Fruit fly (Drosophila melanogaster) whole organism, prepupa: Measurements from ENCODE around the gene CG34425.

ENCODE experiments used
- CG10631 ChIP-seq: fragments of 200-800 bp; sonication (Bioruptor generic); optimal IDR thresholded peaks from 2 replicates; lab custom pipeline; 2016; ENCODE audit warnings: missing biosample characterization, missing genetic modification characterization
- Hr39 ChIP-seq: fragments of 200-800 bp; sonication (Bioruptor generic); optimal IDR thresholded peaks from 2 replicates; lab custom pipeline; 2016; ENCODE audit warnings: missing biosample characterization, missing genetic modification characterization
- Hr4 ChIP-seq: fragments of 200-800 bp; sonication (Bioruptor generic); optimal IDR thresholded peaks from 3 replicates; lab custom pipeline; 2016; ENCODE audit warnings: missing biosample characterization, missing genetic modification characterization
- OdsH ChIP-seq: fragments of 200-800 bp; sonication (Bioruptor generic); optimal IDR thresholded peaks from 3 replicates; lab custom pipeline; 2016; ENCODE audit warnings: missing biosample characterization, missing genetic modification characterization
- pdm3 ChIP-seq: fragments of 200-800 bp; sonication (Bioruptor generic); optimal IDR thresholded peaks from 3 replicates; lab custom pipeline; 2016; ENCODE audit warnings: missing biosample characterization, missing genetic modification characterization
- spab ChIP-seq: fragments of 200-800 bp; sonication (Bioruptor generic); optimal IDR thresholded peaks from 2 replicates; lab custom pipeline; 2017; ENCODE audit warnings: missing biosample characterization, mild to moderate bottlenecking, missing genetic modification characterization, missing genetic modification reagents
- topi ChIP-seq: fragments of 200-800 bp; sonication (Bioruptor generic); optimal IDR thresholded peaks from 3 replicates; lab custom pipeline; 2016; ENCODE audit warnings: missing biosample characterization, missing genetic modification characterization

DNA sequence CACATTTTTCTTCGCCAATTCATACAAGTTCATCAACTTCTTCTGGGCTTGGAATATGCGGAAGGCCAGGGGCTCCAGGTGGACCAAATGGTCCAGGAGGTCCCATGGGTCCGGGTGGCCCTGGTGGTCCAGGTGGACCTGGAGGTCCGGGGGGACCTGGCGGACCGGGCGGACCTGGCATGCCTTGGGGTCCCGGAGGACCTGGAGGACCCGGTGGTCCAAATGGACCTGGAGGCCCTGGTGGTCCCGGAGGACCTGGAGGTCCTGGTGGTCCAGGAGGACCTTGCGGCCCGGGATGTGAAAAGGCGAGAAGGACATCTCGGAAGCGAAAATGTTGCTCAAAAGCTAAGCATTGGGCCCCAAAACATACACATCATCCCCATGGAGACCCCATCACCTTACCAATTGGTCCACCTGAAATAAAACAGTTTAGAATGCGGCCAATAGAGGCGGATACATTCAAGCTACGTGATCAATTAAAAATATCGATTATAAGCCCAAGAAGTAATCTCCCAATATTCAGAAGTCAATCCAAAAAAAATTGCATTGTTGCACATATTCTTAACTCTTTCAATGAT, 36.5 kb upstream of the CG34425 start:
- no peak for TF ChIP-seq Hr39 (GFP tag; lab: Kevin White, UChicago)
- no peak for TF ChIP-seq topi
- no peak for TF ChIP-seq spab (GFP tag; lab: Kevin White, UChicago)
- TF ChIP-seq OdsH (GFP tag; lab: Kevin White, UChicago): no peak
- no peak for TF ChIP-seq pdm3 (GFP tag; lab: Kevin White, UChicago)
- no peak for TF ChIP-seq CG10631 (GFP tag; lab: Kevin White, UChicago)
- TF ChIP-seq Hr4 (GFP tag; lab: Kevin White, UChicago): no peak
